Worm (Caenorhabditis elegans) whole organism, late embryonic: ENCODE results near the gene gba-1.

Source experiments
- ama-1 ChIP-seq: fragments of 150-350 bp; optimal IDR thresholded peaks from 2 replicates; lab custom pipeline; 2014
- ceh-18 ChIP-seq: sonication (generic microtip); optimal IDR thresholded peaks from 2 replicates; lab custom pipeline; 2016; ENCODE audit warnings: missing genetic modification characterization, missing compliant biosample characterization
- ceh-30 ChIP-seq: fragments of 150-350 bp; optimal IDR thresholded peaks from 2 replicates; lab custom pipeline; 2014; ENCODE audit warnings: missing biosample characterization, missing genetic modification characterization
- ceh-9 ChIP-seq: sonication (generic microtip); optimal IDR thresholded peaks from 2 replicates; lab custom pipeline; 2016; ENCODE audit warnings: mild to moderate bottlenecking, missing genetic modification characterization, inconsistent platforms, missing compliant biosample characterization
- dmd-4 ChIP-seq: sonication (generic microtip); optimal IDR thresholded peaks from 2 replicates; lab custom pipeline; 2016; ENCODE audit warnings: borderline replicate concordance, missing genetic modification characterization, missing compliant biosample characterization
- fax-1 ChIP-seq: sonication (generic microtip); optimal IDR thresholded peaks from 2 replicates; lab custom pipeline; 2016; ENCODE audit warnings: missing genotype, missing genetic modification characterization, missing compliant biosample characterization
- fkh-10 ChIP-seq: fragments of 150-350 bp; optimal IDR thresholded peaks from 2 replicates; lab custom pipeline; 2014; ENCODE audit warnings: missing biosample characterization, missing genetic modification reagents, missing genetic modification characterization
- hlh-30 ChIP-seq: sonication (generic microtip); optimal IDR thresholded peaks from 2 replicates; lab custom pipeline; 2017; ENCODE audit warnings: antibody characterized with exemption, missing genetic modification characterization, missing compliant biosample characterization; ENCODE audit not compliant: insufficient read depth
- lin-11 ChIP-seq: fragments of 200-800 bp; sonication (Bioruptor generic); optimal IDR thresholded peaks from 2 replicates; lab custom pipeline; 2018; ENCODE audit warnings: mild to moderate bottlenecking, missing genetic modification characterization, missing compliant biosample characterization
- nhr-11 ChIP-seq: fragments of 150-350 bp; optimal IDR thresholded peaks from 2 replicates; lab custom pipeline; 2014; ENCODE audit warnings: missing biosample characterization, missing genetic modification characterization
- pha-4 ChIP-seq: fragments of 150-350 bp; optimal IDR thresholded peaks from 2 replicates; lab custom pipeline; 2018; ENCODE audit warnings: missing biosample characterization, missing genetic modification reagents, missing genetic modification characterization
- pqm-1 ChIP-seq: sonication (generic microtip); optimal IDR thresholded peaks from 2 replicates; lab custom pipeline; 2016; ENCODE audit warnings: missing genetic modification characterization, missing compliant biosample characterization
- sdc-2 ChIP-seq: sonication (generic microtip); optimal IDR thresholded peaks from 2 replicates; lab custom pipeline; 2016; ENCODE audit warnings: missing genotype, missing genetic modification characterization, missing compliant biosample characterization
- unc-3 ChIP-seq, 2 experiments: fragments of 200-800 bp in 1 of 2; sonication (Bioruptor generic) in 1 of 2; sonication (generic microtip) in 1 of 2; conservative IDR thresholded peaks in 1 of 2; optimal IDR thresholded peaks in 1 of 2; 2 replicates each; pipeline versions ENCODE4 v1.3.6 to Lab custom; 2016 to 2022; ENCODE audit warnings: missing compliant biosample characterization in 2 of 2, missing genetic modification characterization in 2 of 2, missing genetic modification reagents in 1 of 2

DNA sequence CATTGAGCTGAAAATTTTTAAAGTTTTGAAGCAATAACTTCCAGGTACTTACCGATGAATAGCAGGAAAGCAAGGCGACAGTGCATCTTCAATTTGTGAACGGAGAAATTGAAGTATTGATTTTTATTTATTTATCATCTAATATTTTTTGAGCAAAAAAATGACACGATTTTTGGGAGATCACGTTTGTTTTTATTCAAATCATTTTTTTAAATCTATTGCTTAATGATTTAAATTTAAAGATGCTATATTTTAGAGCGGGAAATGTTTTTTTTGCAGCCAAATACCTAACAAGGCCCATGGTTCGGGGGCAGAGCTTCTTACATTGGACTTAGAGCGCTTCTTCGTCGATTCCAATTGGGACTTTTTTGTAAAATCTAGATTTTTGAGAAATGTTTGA, 10.2 kb upstream of the gba-1 start, which contains the start of gene C33C12.4:
- no peak for TF ChIP-seq pha-4 (tag; lab: Kevin White, UChicago)
- no peak for TF ChIP-seq ceh-18 (tag; lab: Kevin White, UChicago)
- TF ChIP-seq fkh-10, result no peak
- no peak for TF ChIP-seq dmd-4 (tag; lab: Kevin White, UChicago)
- TF ChIP-seq fax-1 (tag; lab: Kevin White, UChicago), result no peak
- TF ChIP-seq pqm-1 (tag; lab: Kevin White, UChicago), result no peak
- TF ChIP-seq nhr-11 (tag; lab: Kevin White, UChicago), result no peak
- TF ChIP-seq ama-1 (lab: Kevin White, UChicago), result no peak
- no peak for TF ChIP-seq hlh-30 (tag; lab: Kevin White, UChicago)
- no peak for TF ChIP-seq unc-3 (GFP tag; conservative IDR thresholded peaks at IDR 0.05; lab: Robert Waterston, UW)
- TF ChIP-seq unc-3 (tag; optimal IDR thresholded peaks at IDR 0.05; lab: Kevin White, UChicago), result no peak
- TF ChIP-seq ceh-9 (tag; lab: Kevin White, UChicago), result no peak
- no peak for TF ChIP-seq sdc-2 (tag; lab: Kevin White, UChicago)
- TF ChIP-seq lin-11 (tag; lab: Kevin White, UChicago), result no peak
- no peak for TF ChIP-seq ceh-30
